Fruit fly (Drosophila melanogaster): ENCODE measurements around the gene BBS8.

BBS8 gene

dm6 chr2L:423160-423559 lies 487 bp downstream of the BBS8 start:
- TF ChIP-seq CG10669 (GFP tag; optimal IDR thresholded peaks at IDR 0.05): peak; percentile 10
- peak; percentile 45 for TF ChIP-seq acj6 (GFP tag; optimal IDR thresholded peaks at IDR 0.05)
- no peak for TF ChIP-seq CG11762 (GFP tag; optimal IDR thresholded peaks at IDR 0.05; ENCODE audit: insufficient read depth)
- peak; percentile 5 for TF ChIP-seq CG6808 (GFP tag; optimal IDR thresholded peaks at IDR 0.05)
- peak; percentile 12; the same call in 1 of the 2 replicates for TF ChIP-seq CG15336 (GFP tag; IDR thresholded peaks at IDR 0.05)
- TF ChIP-seq Hr39 (GFP tag; optimal IDR thresholded peaks at IDR 0.05): peak; percentile 77
- TF ChIP-seq achi (GFP tag; optimal IDR thresholded peaks at IDR 0.05): peak; percentile 62
- TF ChIP-seq salr (GFP tag; optimal IDR thresholded peaks at IDR 0.05): peak in 1 of 2 experiments; percentile 19
- TF ChIP-seq CG4318 (GFP tag; optimal IDR thresholded peaks at IDR 0.05): no peak
- peak; percentile 69 for TF ChIP-seq Sox14 (GFP tag; optimal IDR thresholded peaks at IDR 0.05)
- peak; percentile 72 for TF ChIP-seq CG10631 (GFP tag; optimal IDR thresholded peaks at IDR 0.05)
- peak; percentile 89 for TF ChIP-seq vri (GFP tag; optimal IDR thresholded peaks at IDR 0.05)
- peak; percentile 83 for TF ChIP-seq topi (GFP tag; optimal IDR thresholded peaks at IDR 0.05)
- no peak for TF ChIP-seq eg (GFP tag; IDR thresholded peaks at IDR 0.05)
- no peak for TF ChIP-seq dac (GFP tag; optimal IDR thresholded peaks at IDR 0.05)
- peak; percentile 65 for TF ChIP-seq Eip93F (GFP tag; optimal IDR thresholded peaks at IDR 0.05)
- no peak for TF ChIP-seq Gug (GFP tag; IDR thresholded peaks at IDR 0.05)
- peak; percentile 5 for TF ChIP-seq CG1621 (tag; optimal IDR thresholded peaks at IDR 0.05)
- TF ChIP-seq fd59A (GFP tag; optimal IDR thresholded peaks at IDR 0.05): peak; percentile 13
- TF ChIP-seq CG6792 (GFP tag; optimal IDR thresholded peaks at IDR 0.05): peak; percentile 68
- peak; percentile 56 for TF ChIP-seq OdsH (GFP tag; optimal IDR thresholded peaks at IDR 0.05)
- peak; percentile 78 for TF ChIP-seq cyc (GFP tag; optimal IDR thresholded peaks at IDR 0.05)
- TF ChIP-seq CG16779 (tag; optimal IDR thresholded peaks at IDR 0.05): peak; percentile 36
- no peak for TF ChIP-seq Sox15 (GFP tag; optimal IDR thresholded peaks at IDR 0.05)
- no peak for TF ChIP-seq Hr38 (GFP tag; optimal IDR thresholded peaks at IDR 0.05)
- TF ChIP-seq CG3032 (tag; optimal IDR thresholded peaks at IDR 0.05): peak; percentile 24
- TF ChIP-seq CG32006 (GFP tag; optimal IDR thresholded peaks at IDR 0.05): peak; percentile 25
- TF ChIP-seq CG34406 (GFP tag; optimal IDR thresholded peaks at IDR 0.05): peak; percentile 49
- TF ChIP-seq CG11902 (GFP tag; optimal IDR thresholded peaks at IDR 0.05): peak; percentile 13
- TF ChIP-seq Smox (GFP tag; optimal IDR thresholded peaks at IDR 0.05): peak; percentile 83
- TF ChIP-seq Lpt (GFP tag; optimal IDR thresholded peaks at IDR 0.05): peak; percentile 34
- TF ChIP-seq CG11294 (GFP tag; IDR thresholded peaks at IDR 0.05): no peak
- peak; percentile 22 for TF ChIP-seq CG6854 (GFP tag; optimal IDR thresholded peaks at IDR 0.05)
- no peak for TF ChIP-seq CG7368 (GFP tag; optimal IDR thresholded peaks at IDR 0.05)
- peak; percentile 44 for TF ChIP-seq net (GFP tag; optimal IDR thresholded peaks at IDR 0.05)
- TF ChIP-seq fd85E (GFP tag; optimal IDR thresholded peaks at IDR 0.05): no peak
- TF ChIP-seq CG6276 (GFP tag; optimal IDR thresholded peaks at IDR 0.05): no peak
- TF ChIP-seq CG8319 (GFP tag; optimal IDR thresholded peaks at IDR 0.05): peak; percentile 14
- TF ChIP-seq dsx (GFP tag; optimal IDR thresholded peaks at IDR 0.05; ENCODE audit: poor library complexity, severe bottlenecking): no peak
- peak; percentile 86 for TF ChIP-seq Met (GFP tag; optimal IDR thresholded peaks at IDR 0.05)
- peak; percentile 59 for TF ChIP-seq pdm3 (GFP tag; optimal IDR thresholded peaks at IDR 0.05)
- no peak for TF ChIP-seq Hr4 (GFP tag; optimal IDR thresholded peaks at IDR 0.05)
- no peak for TF ChIP-seq CG9139 (GFP tag; optimal IDR thresholded peaks at IDR 0.05)
- peak; percentile 90 for TF ChIP-seq esn (GFP tag; optimal IDR thresholded peaks at IDR 0.05)
- peak; percentile 7 for TF ChIP-seq Blimp-1 (GFP tag; optimal IDR thresholded peaks at IDR 0.05)
- peak; percentile 49 for TF ChIP-seq CG8632 (GFP tag; optimal IDR thresholded peaks at IDR 0.05)
- peak; percentile 91 for TF ChIP-seq Eip78C (GFP tag)
- peak in 1 of 2 experiments; percentile 11 for TF ChIP-seq ss (GFP tag; optimal IDR thresholded peaks at IDR 0.05)
- peak; percentile 42 for TF ChIP-seq Ets21C (GFP tag; optimal IDR thresholded peaks at IDR 0.05)
- TF ChIP-seq CG8119 (GFP tag; IDR thresholded peaks at IDR 0.05): peak; percentile 55; the same call in 2 of the 3 replicates
- peak; percentile 1 for TF ChIP-seq spab (GFP tag; optimal IDR thresholded peaks at IDR 0.05)
- peak; percentile 79 for TF ChIP-seq lz (GFP tag; optimal IDR thresholded peaks at IDR 0.05)

All from whole organism, prepupa.